Worm (Caenorhabditis elegans) whole organism, midembryonic: ENCODE results near the gene K02E2.7.

Experiments
- T22C8.4 ChIP-seq: fragments of 200-800 bp; sonication (Bioruptor generic); IDR thresholded peaks from 2 replicates; pipeline ENCODE4 v1.3.6; 2022; ENCODE audit warnings: missing genetic modification characterization, missing compliant biosample characterization
- cog-1 ChIP-seq: sonication (generic microtip); optimal IDR thresholded peaks from 2 replicates; lab custom pipeline; 2016; ENCODE audit warnings: missing genetic modification characterization, missing compliant biosample characterization
- flt-1 ChIP-seq: fragments of 200-800 bp; sonication (Bioruptor generic); IDR thresholded peaks from 2 replicates; pipeline ENCODE4 v1.3.6; 2022; ENCODE audit warnings: missing genetic modification characterization, missing compliant biosample characterization
- klf-2 ChIP-seq: fragments of 200-800 bp; sonication (Bioruptor generic); conservative IDR thresholded peaks from 2 replicates; pipeline ENCODE4 v1.3.6; 2022; ENCODE audit warnings: missing genetic modification reagents, missing genetic modification characterization, missing compliant biosample characterization
- med-1 ChIP-seq: sonication (generic microtip); optimal IDR thresholded peaks from 2 replicates; lab custom pipeline; 2017; ENCODE audit warnings: missing genetic modification characterization, mild to moderate bottlenecking, missing compliant biosample characterization, antibody characterized with exemption, missing genetic modification reagents; ENCODE audit not compliant: insufficient read depth
- ref-1 ChIP-seq: fragments of 200-800 bp; sonication (Bioruptor generic); conservative IDR thresholded peaks from 2 replicates; pipeline ENCODE4 v1.3.6; 2022; ENCODE audit warnings: missing genetic modification reagents, missing genetic modification characterization, missing compliant biosample characterization
- tab-1 ChIP-seq: fragments of 200-800 bp; sonication (Bioruptor generic); IDR thresholded peaks from 2 replicates; pipeline ENCODE4 v1.3.6; 2022; ENCODE audit warnings: missing genetic modification characterization, missing compliant biosample characterization
- ztf-29 ChIP-seq: fragments of 200-800 bp; sonication (Bioruptor generic); IDR thresholded peaks from 2 replicates; pipeline ENCODE4 v1.3.6; 2022; ENCODE audit warnings: missing genetic modification reagents, missing genetic modification characterization, missing compliant biosample characterization

- TF ChIP-seq T22C8.4 (GFP tag; lab: Robert Waterston, UW) (no peak), flt-1 (GFP tag; lab: Robert Waterston, UW) (peak; percentile 45; the same call in 1 of the 2 replicates), med-1 (GFP tag; lab: Kevin White, UChicago) (no peak), ref-1 (GFP tag; lab: Robert Waterston, UW) (no peak), tab-1 (GFP tag; lab: Robert Waterston, UW) (no peak), cog-1 (tag; lab: Kevin White, UChicago) (peak; percentile 94), klf-2 (no peak), ztf-29 (no peak)
Observed at ce11 chrV:20424229-20425182, 37.7 kb upstream of the K02E2.7 start.
